Fruit fly (Drosophila melanogaster) whole organism, wandering third instar larva: ENCODE measurements around the gene SLIRP2.

Experiments
- Abd-B ChIP-seq: fragments of >200 bp; optimal IDR thresholded peaks from 2 replicates; lab custom pipeline; 2017; ENCODE audit warnings: missing biosample characterization, missing genetic modification characterization
- CG32264 ChIP-seq: fragments of 200-800 bp; sonication (Bioruptor generic); optimal IDR thresholded peaks from 2 replicates; lab custom pipeline; 2016; ENCODE audit warnings: missing biosample characterization, missing genetic modification characterization
- CG9705 ChIP-seq: fragments of 200-800 bp; sonication (Bioruptor generic); optimal IDR thresholded peaks from 2 replicates; lab custom pipeline; 2018; ENCODE audit warnings: missing biosample characterization, mild to moderate bottlenecking, missing genetic modification characterization
- CrebA ChIP-seq: fragments of 200-800 bp; sonication (Bioruptor generic); optimal IDR thresholded peaks from 2 replicates; lab custom pipeline; 2016; ENCODE audit warnings: missing biosample characterization, mild to moderate bottlenecking, missing genetic modification characterization, borderline replicate concordance
- Dfd ChIP-seq: fragments of >200 bp; optimal IDR thresholded peaks from 2 replicates; lab custom pipeline; 2017; ENCODE audit warnings: missing biosample characterization, missing genetic modification characterization
- Dif ChIP-seq: fragments of 200-275, 200-300 bp; sonication (Bioruptor generic); optimal IDR thresholded peaks from 2 replicates; lab custom pipeline; 2018; ENCODE audit warnings: missing biosample characterization, missing genetic modification characterization; ENCODE audit not compliant: partially characterized antibody
- GATAd ChIP-seq: sonication (Bioruptor generic); optimal IDR thresholded peaks from 2 replicates; lab custom pipeline; 2016; ENCODE audit warnings: missing biosample characterization, missing genetic modification characterization
- HLH106 ChIP-seq: fragments of 200-800 bp; optimal IDR thresholded peaks from 3 replicates; lab custom pipeline; 2019; ENCODE audit warnings: missing biosample characterization, mild to moderate bottlenecking, missing genetic modification characterization, moderate library complexity
- Hnf4 ChIP-seq: fragments of 200-800 bp; sonication (Bioruptor generic); optimal IDR thresholded peaks from 2 replicates; lab custom pipeline; 2016; ENCODE audit warnings: missing biosample characterization, mild to moderate bottlenecking, missing genetic modification characterization
- Hr78 ChIP-seq: fragments of >200 bp; optimal IDR thresholded peaks from 2 replicates; lab custom pipeline; 2017; ENCODE audit warnings: missing biosample characterization, missing genetic modification characterization
- Hr83 ChIP-seq: fragments of 200-300 bp; sonication (Bioruptor generic); optimal IDR thresholded peaks from 2 replicates; lab custom pipeline; 2016; ENCODE audit warnings: missing biosample characterization, mild to moderate bottlenecking, missing genetic modification characterization, moderate library complexity; ENCODE audit not compliant: poor library complexity, severe bottlenecking
- Jra ChIP-seq: sonication (Bioruptor generic); optimal IDR thresholded peaks from 2 replicates; lab custom pipeline; 2016; ENCODE audit warnings: missing biosample characterization, missing genetic modification characterization
- Mio ChIP-seq: sonication (Bioruptor generic); optimal IDR thresholded peaks from 2 replicates; lab custom pipeline; 2016; ENCODE audit warnings: missing biosample characterization, missing genetic modification characterization
- Myc ChIP-seq: fragments of >200 bp; optimal IDR thresholded peaks from 2 replicates; lab custom pipeline; 2017
- N ChIP-seq: fragments of >200 bp; optimal IDR thresholded peaks from 2 replicates; lab custom pipeline; 2018; ENCODE audit warnings: missing biosample characterization, missing external identifiers, missing genetic modification characterization
- OdsH ChIP-seq: fragments of 200-800 bp; sonication (Bioruptor generic); optimal IDR thresholded peaks from 2 replicates; lab custom pipeline; 2016; ENCODE audit warnings: missing biosample characterization, mild to moderate bottlenecking, missing genetic modification characterization
- Rel ChIP-seq, 2 experiments: fragments of 200-800 bp; sonication (Bioruptor generic) in 1 of 2; optimal IDR thresholded peaks; 2 replicates in 1 of 2; 3 replicates in 1 of 2; lab custom pipeline; 2016 to 2019; ENCODE audit warnings: mild to moderate bottlenecking in 2 of 2, missing biosample characterization in 2 of 2, missing genetic modification characterization in 2 of 2, moderate library complexity in 1 of 2
- Sp1 ChIP-seq: fragments of 200-800 bp; sonication (Bioruptor generic); optimal IDR thresholded peaks from 3 replicates; lab custom pipeline; 2019; ENCODE audit warnings: missing biosample characterization, mild to moderate bottlenecking, missing genetic modification characterization, moderate library complexity
- Vsx2 ChIP-seq: fragments of 200-300, 225-300 bp; sonication (Bioruptor generic); optimal IDR thresholded peaks from 2 replicates; lab custom pipeline; 2018; ENCODE audit warnings: missing biosample characterization, missing genetic modification characterization; ENCODE audit not compliant: partially characterized antibody
- br ChIP-seq: fragments of 200-800 bp; sonication (Bioruptor generic); optimal IDR thresholded peaks from 2 replicates; lab custom pipeline; 2016; ENCODE audit warnings: missing biosample characterization, missing genetic modification characterization
- brk ChIP-seq: fragments of 200-800 bp; sonication (Bioruptor generic); optimal IDR thresholded peaks from 2 replicates; lab custom pipeline; 2016; ENCODE audit warnings: missing biosample characterization, mild to moderate bottlenecking, missing genetic modification characterization
- dl ChIP-seq, 2 experiments: fragments of 175-275, 200-275 bp in 1 of 2; fragments of 200-275 bp in 1 of 2; sonication (Bioruptor generic); optimal IDR thresholded peaks; lab custom pipeline; 2018; ENCODE audit warnings: mild to moderate bottlenecking in 2 of 2, missing biosample characterization in 2 of 2, missing genetic modification characterization in 2 of 2, moderate library complexity in 2 of 2; ENCODE audit not compliant: partially characterized antibody in 2 of 2, insufficient read depth in 1 of 2
- dmrt93B ChIP-seq: fragments of 200-800 bp; sonication (Bioruptor generic); optimal IDR thresholded peaks from 2 replicates; lab custom pipeline; 2018; ENCODE audit warnings: missing biosample characterization, mild to moderate bottlenecking, missing genetic modification characterization
- dsf ChIP-seq: sonication (Bioruptor generic); optimal IDR thresholded peaks from 2 replicates; lab custom pipeline; 2016; ENCODE audit warnings: missing biosample characterization, missing genetic modification characterization, borderline replicate concordance
- ey ChIP-seq: fragments of 200-800 bp; sonication (Bioruptor generic); optimal IDR thresholded peaks from 2 replicates; lab custom pipeline; 2016; ENCODE audit warnings: missing biosample characterization, missing genetic modification characterization
- foxo ChIP-seq, 2 experiments: fragments of 200-800 bp; sonication (Bioruptor generic); optimal IDR thresholded peaks; 2 replicates in 1 of 2; 3 replicates in 1 of 2; lab custom pipeline; 2016 to 2017; ENCODE audit warnings: missing biosample characterization in 2 of 2, missing genetic modification characterization in 2 of 2
- fru ChIP-seq: fragments of 200-800 bp; sonication (Bioruptor generic); optimal IDR thresholded peaks from 3 replicates; lab custom pipeline; 2016; ENCODE audit warnings: missing biosample characterization, mild to moderate bottlenecking, missing genetic modification characterization
- h ChIP-seq: fragments of 200-800 bp; sonication (Bioruptor generic); optimal IDR thresholded peaks from 3 replicates; lab custom pipeline; 2016; ENCODE audit warnings: missing biosample characterization, mild to moderate bottlenecking, missing genetic modification characterization
- jim ChIP-seq: fragments of 175-275, 200-325 bp; sonication (Bioruptor generic); optimal IDR thresholded peaks from 2 replicates; lab custom pipeline; 2016; ENCODE audit warnings: missing biosample characterization, mild to moderate bottlenecking, missing genetic modification characterization
- lola ChIP-seq: fragments of >200 bp; optimal IDR thresholded peaks from 2 replicates; lab custom pipeline; 2017; ENCODE audit warnings: missing biosample characterization, missing genetic modification characterization
- pan ChIP-seq: fragments of >200 bp; optimal IDR thresholded peaks from 2 replicates; lab custom pipeline; 2017
- psq ChIP-seq: fragments of 200-800 bp; sonication (Bioruptor generic); optimal IDR thresholded peaks from 3 replicates; lab custom pipeline; 2017; ENCODE audit warnings: missing biosample characterization, mild to moderate bottlenecking, missing genetic modification characterization, moderate library complexity
- rgr ChIP-seq: fragments of 200-800 bp; sonication (Bioruptor generic); optimal IDR thresholded peaks from 3 replicates; lab custom pipeline; 2016; ENCODE audit warnings: missing biosample characterization, mild to moderate bottlenecking, missing genetic modification characterization
- sage ChIP-seq: fragments of 200-800 bp; sonication (Bioruptor generic); optimal IDR thresholded peaks from 2 replicates; lab custom pipeline; 2016; ENCODE audit warnings: missing biosample characterization, mild to moderate bottlenecking, missing genetic modification characterization
- sv ChIP-seq: fragments of 200-800 bp; sonication (Bioruptor generic); optimal IDR thresholded peaks from 3 replicates; lab custom pipeline; 2016; ENCODE audit warnings: missing biosample characterization, missing genetic modification characterization
- tai ChIP-seq: sonication (Bioruptor generic); optimal IDR thresholded peaks from 2 replicates; lab custom pipeline; 2016; ENCODE audit warnings: missing biosample characterization, missing genetic modification characterization
- usp ChIP-seq: fragments of >200 bp; optimal IDR thresholded peaks from 2 replicates; lab custom pipeline; 2017; ENCODE audit warnings: missing biosample characterization, missing genetic modification characterization
- woc ChIP-seq: sonication (Bioruptor generic); optimal IDR thresholded peaks from 2 replicates; lab custom pipeline; 2016; ENCODE audit warnings: missing biosample characterization, mild to moderate bottlenecking, missing genetic modification characterization

The SLIRP2 gene

DNA sequence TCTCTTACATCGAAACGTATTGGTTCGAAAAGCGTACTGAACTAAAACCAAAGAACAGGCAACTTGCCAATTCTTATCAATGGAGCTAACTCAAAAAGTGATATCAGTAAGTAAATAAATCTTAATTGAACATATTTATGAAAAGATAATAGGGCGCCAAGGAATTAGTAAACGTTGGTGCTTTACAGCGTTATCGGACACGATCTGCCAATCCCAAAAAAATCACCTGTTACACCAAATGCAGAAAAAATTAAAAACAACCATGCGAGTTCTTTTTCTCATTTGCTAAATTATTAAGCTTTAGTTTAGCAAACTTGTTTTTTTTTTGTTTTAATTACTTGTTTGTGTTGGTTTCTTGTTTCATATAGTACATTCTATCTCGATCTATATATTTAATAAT is 3.8 kb downstream of the SLIRP2 start, which contains the start of gene CG42489:
Gene CG42489, minus strand, starts transcription at position 101 of the 400 bp plus-strand sequence.
- TF ChIP-seq tai = no peak
- TF ChIP-seq Vsx2 (GFP tag; lab: Kevin White, UChicago) = no peak
- TF ChIP-seq HLH106 (tag; lab: Kevin White, UChicago) = no peak
- TF ChIP-seq usp = no peak
- no peak for TF ChIP-seq fru (GFP tag; lab: Kevin White, UChicago)

- TF ChIP-seq GATAd (GFP tag; lab: Kevin White, UChicago) (no peak), Abd-B (no peak), Mio (GFP tag; lab: Kevin White, UChicago) (no peak), dl (GFP tag; optimal IDR thresholded peaks at IDR 0.05; lab: Kevin White, UChicago; ENCODE audit: insufficient read depth in 1 of 2, partially characterized antibody in 2 of 2) (no peak), rgr (GFP tag; lab: Kevin White, UChicago) (no peak), Hnf4 (no peak), Jra (GFP tag; lab: Kevin White, UChicago) (no peak)
Observed at dm6 chr3R:8658688-8659087, 7.8 kb downstream of the SLIRP2 start.

- peak; percentile 13 for TF ChIP-seq dmrt93B
- TF ChIP-seq CrebA = no peak
- no peak for TF ChIP-seq usp
- TF ChIP-seq br = peak; percentile 58
- peak; percentile 48 for TF ChIP-seq OdsH (GFP tag; lab: Kevin White, UChicago)
- no peak for TF ChIP-seq dsf (GFP tag; lab: Kevin White, UChicago)
- peak; percentile 36 for TF ChIP-seq Jra (GFP tag; lab: Kevin White, UChicago)
- TF ChIP-seq sv (GFP tag; lab: Kevin White, UChicago) = no peak
- peak; percentile 66 for TF ChIP-seq woc (GFP tag; lab: Kevin White, UChicago)
- TF ChIP-seq GATAd (GFP tag; lab: Kevin White, UChicago) = no peak
- no peak for TF ChIP-seq lola (GFP tag; lab: Kevin White, UChicago)
- TF ChIP-seq pan (lab: Kevin White, UChicago) = no peak
- TF ChIP-seq Myc (lab: Kevin White, UChicago) = no peak
- peak; percentile 46 for TF ChIP-seq Rel (GFP tag; optimal IDR thresholded peaks at IDR 0.05; lab: Kevin White, UChicago)
- peak; percentile 54 for TF ChIP-seq Rel (tag; optimal IDR thresholded peaks at IDR 0.05; lab: Kevin White, UChicago)
- TF ChIP-seq Dif (GFP tag; lab: Kevin White, UChicago) = no peak
- TF ChIP-seq ey (GFP tag; lab: Kevin White, UChicago) = peak; percentile 65
- TF ChIP-seq N (GFP tag; lab: Kevin White, UChicago) = peak; percentile 60
- peak in 1 of 2 experiments; percentile 12 for TF ChIP-seq dl (GFP tag; optimal IDR thresholded peaks at IDR 0.05; lab: Kevin White, UChicago; ENCODE audit: insufficient read depth in 1 of 2, partially characterized antibody in 2 of 2)
- TF ChIP-seq HLH106 (tag; lab: Kevin White, UChicago) = peak; percentile 49
- peak in 1 of 2 experiments; percentile 70 for TF ChIP-seq foxo (GFP tag; optimal IDR thresholded peaks at IDR 0.05; lab: Kevin White, UChicago)
- peak; percentile 36 for TF ChIP-seq fru (GFP tag; lab: Kevin White, UChicago)
- peak; percentile 63 for TF ChIP-seq Sp1 (GFP tag; lab: Kevin White, UChicago)
- TF ChIP-seq jim (GFP tag; lab: Kevin White, UChicago) = no peak
- TF ChIP-seq Hr83 (GFP tag; lab: Kevin White, UChicago) = peak; percentile 75
- peak; percentile 56 for TF ChIP-seq brk (GFP tag; lab: Kevin White, UChicago)
- peak; percentile 46 for TF ChIP-seq CG9705
- no peak for TF ChIP-seq sage (GFP tag; lab: Kevin White, UChicago)
- peak; percentile 60 for TF ChIP-seq rgr (GFP tag; lab: Kevin White, UChicago)
- peak; percentile 54 for TF ChIP-seq psq (GFP tag; lab: Kevin White, UChicago)
- TF ChIP-seq Hr78 (GFP tag; lab: Kevin White, UChicago) = no peak
- TF ChIP-seq CG32264 (GFP tag; lab: Kevin White, UChicago) = no peak
- TF ChIP-seq tai = no peak
- no peak for TF ChIP-seq Dfd (GFP tag; lab: Kevin White, UChicago)
- no peak for TF ChIP-seq Mio (GFP tag; lab: Kevin White, UChicago)
- peak; percentile 74 for TF ChIP-seq h (GFP tag; lab: Kevin White, UChicago)
- TF ChIP-seq Hnf4 = peak; percentile 54
- no peak for TF ChIP-seq Vsx2 (GFP tag; lab: Kevin White, UChicago)
- no peak for TF ChIP-seq Abd-B
Observed at dm6 chr3R:8659200-8659897, 8.5 kb downstream of the SLIRP2 start.
